Worm (Caenorhabditis elegans) whole organism, L4 larva: ENCODE results near the gene R144.12.

ENCODE experiments used
- F10B5.3 ChIP-seq: sonication (generic microtip); optimal IDR thresholded peaks from 2 replicates; lab custom pipeline; 2016; ENCODE audit warnings: mild to moderate bottlenecking, missing genetic modification characterization, missing compliant biosample characterization
- lin-13 ChIP-seq: fragments of 150-350 bp; optimal IDR thresholded peaks from 2 replicates; lab custom pipeline; 2014; ENCODE audit warnings: missing biosample characterization, missing genetic modification reagents, missing genetic modification characterization
- mxl-3 ChIP-seq: fragments of 200-800 bp; sonication (Bioruptor generic); optimal IDR thresholded peaks from 2 replicates; lab custom pipeline; 2018; ENCODE audit warnings: mild to moderate bottlenecking, missing genetic modification characterization, missing compliant biosample characterization
- nhr-28 ChIP-seq: fragments of 150-350 bp; optimal IDR thresholded peaks from 2 replicates; lab custom pipeline; 2014; ENCODE audit warnings: missing biosample characterization, missing genetic modification characterization
- nhr-77 ChIP-seq: fragments of 150-350 bp; optimal IDR thresholded peaks from 2 replicates; lab custom pipeline; 2014; ENCODE audit warnings: missing biosample characterization, missing genetic modification characterization
- pha-4 ChIP-seq, 2 experiments: fragments of 150-350 bp in 1 of 2; fragments of 200-800 bp in 1 of 2; sonication (Bioruptor generic) in 1 of 2; IDR thresholded peaks in 1 of 2; optimal IDR thresholded peaks in 1 of 2; 2 replicates each; pipeline versions ENCODE4 v1.3.6 to Lab custom; 2014 to 2022; ENCODE audit warnings: missing genetic modification characterization in 2 of 2, missing genetic modification reagents in 2 of 2, missing biosample characterization in 1 of 2, missing compliant biosample characterization in 1 of 2
- sdz-12 ChIP-seq: fragments of 200-800 bp; sonication (Bioruptor generic); optimal IDR thresholded peaks from 2 replicates; lab custom pipeline; 2018; ENCODE audit warnings: mild to moderate bottlenecking, missing genetic modification characterization, missing compliant biosample characterization
- skn-1 ChIP-seq: fragments of 150-350 bp; optimal IDR thresholded peaks from 2 replicates; lab custom pipeline; 2014; ENCODE audit warnings: missing biosample characterization, missing genetic modification characterization
- unc-39 ChIP-seq: sonication (generic microtip); optimal IDR thresholded peaks from 2 replicates; lab custom pipeline; 2017; ENCODE audit warnings: missing biosample characterization, missing genetic modification characterization
- zag-1 ChIP-seq: fragments of 150-350 bp; optimal IDR thresholded peaks from 2 replicates; lab custom pipeline; 2014; ENCODE audit warnings: missing biosample characterization, missing genetic modification characterization
- ztf-11 ChIP-seq: fragments of 150-350 bp; optimal IDR thresholded peaks from 2 replicates; lab custom pipeline; 2014; ENCODE audit warnings: missing biosample characterization, missing genetic modification characterization

DNA sequence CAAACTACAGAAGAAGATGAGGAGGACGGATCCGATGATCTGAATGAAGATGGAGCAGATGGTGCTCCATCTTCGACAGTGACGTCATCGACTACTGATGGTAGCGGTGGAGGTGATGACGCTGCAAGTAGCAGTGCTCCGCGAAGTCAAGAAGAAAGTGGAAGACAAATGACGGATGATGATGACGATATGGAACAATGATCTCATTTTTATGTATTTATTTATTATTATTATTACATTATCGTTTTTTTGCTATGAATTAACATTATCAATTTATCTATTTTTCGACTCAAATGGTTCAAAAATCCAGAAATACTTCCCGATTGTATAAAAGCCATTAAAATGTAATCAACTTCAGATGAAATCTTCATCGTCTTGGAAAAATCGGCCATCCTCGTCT lies 14.9 kb upstream of the R144.12 start, which contains the start of gene R144.3:
- TF ChIP-seq mxl-3 (no peak), skn-1 (no peak), nhr-77 (tag; lab: Kevin White, UChicago) (no peak), unc-39 (tag; lab: Kevin White, UChicago) (no peak), lin-13 (GFP tag; lab: Kevin White, UChicago) (no peak), zag-1 (no peak), sdz-12 (GFP tag; lab: Kevin White, UChicago) (no peak), ztf-11 (no peak), F10B5.3 (tag; lab: Kevin White, UChicago) (no peak), nhr-28 (no peak), pha-4 (GFP tag; IDR thresholded peaks at IDR 0.05; lab: Robert Waterston, UW) (no peak), pha-4 (tag; optimal IDR thresholded peaks at IDR 0.05; lab: Kevin White, UChicago) (no peak)
